Worm (Caenorhabditis elegans) whole organism, early embryonic: ENCODE data around the gene F43C9.1.

Source experiments
- F13C5.2 ChIP-seq: sonication (generic microtip); optimal IDR thresholded peaks from 2 replicates; lab custom pipeline; 2017; ENCODE audit warnings: mild to moderate bottlenecking, missing genetic modification characterization, inconsistent platforms, missing compliant biosample characterization
- ama-1 ChIP-seq: fragments of 150-350 bp; optimal IDR thresholded peaks from 2 replicates; lab custom pipeline; 2014
- ceh-13 ChIP-seq: fragments of 200-800 bp; sonication (Bioruptor generic); optimal IDR thresholded peaks from 2 replicates; lab custom pipeline; 2018; ENCODE audit warnings: mild to moderate bottlenecking, missing genetic modification characterization, missing compliant biosample characterization
- ceh-36 ChIP-seq: sonication (generic microtip); optimal IDR thresholded peaks from 2 replicates; lab custom pipeline; 2016; ENCODE audit warnings: missing genetic modification characterization, inconsistent platforms, missing compliant biosample characterization
- flt-1 ChIP-seq: fragments of 200-800 bp; sonication (Bioruptor generic); IDR thresholded peaks from 2 replicates; pipeline ENCODE4 v1.3.6; 2022; ENCODE audit warnings: missing genetic modification characterization, missing compliant biosample characterization
- hmg-4 ChIP-seq: fragments of 200-800 bp; sonication (Bioruptor generic); optimal IDR thresholded peaks from 2 replicates; lab custom pipeline; 2018; ENCODE audit warnings: mild to moderate bottlenecking, missing genetic modification characterization, missing compliant biosample characterization
- hnd-1 ChIP-seq: sonication (generic microtip); optimal IDR thresholded peaks from 2 replicates; lab custom pipeline; 2016; ENCODE audit warnings: missing genetic modification characterization, missing compliant biosample characterization
- pes-1 ChIP-seq: fragments of 200-800 bp; sonication (Bioruptor generic); IDR thresholded peaks from 2 replicates; pipeline ENCODE4 v1.3.6; 2022; ENCODE audit warnings: missing genetic modification reagents, missing genetic modification characterization, missing compliant biosample characterization
- sea-1 ChIP-seq: fragments of 200-800 bp; sonication (Bioruptor generic); conservative IDR thresholded peaks from 2 replicates; pipeline ENCODE4 v1.3.6; 2022; ENCODE audit warnings: missing genetic modification characterization, missing compliant biosample characterization
- tbx-11 ChIP-seq: fragments of 200-800 bp; sonication (Bioruptor generic); IDR thresholded peaks from 2 replicates; pipeline ENCODE4 v1.3.6; 2022; ENCODE audit warnings: missing genetic modification characterization, missing compliant biosample characterization
- tbx-37 ChIP-seq: fragments of 200-800 bp; sonication (Bioruptor generic); conservative IDR thresholded peaks from 2 replicates; pipeline ENCODE4 v1.3.6; 2022; ENCODE audit warnings: missing genetic modification reagents, missing genetic modification characterization, missing compliant biosample characterization
- tra-4 ChIP-seq: sonication (generic microtip); optimal IDR thresholded peaks from 2 replicates; lab custom pipeline; 2017; ENCODE audit warnings: missing genetic modification characterization, missing compliant biosample characterization

ce11 chrX:4821602-4822001, 28.5 kb downstream of the F43C9.1 start:
- TF ChIP-seq ama-1 (lab: Kevin White, UChicago): no peak
- TF ChIP-seq ceh-13 (GFP tag; lab: Kevin White, UChicago): no peak
- no peak for TF ChIP-seq flt-1
- no peak for TF ChIP-seq tbx-37 (GFP tag; lab: Robert Waterston, UW)
- no peak for TF ChIP-seq ceh-36 (tag; lab: Kevin White, UChicago)
- TF ChIP-seq hmg-4: no peak
- no peak for TF ChIP-seq pes-1 (GFP tag; lab: Robert Waterston, UW)
- no peak for TF ChIP-seq F13C5.2
- TF ChIP-seq hnd-1: no peak
- no peak for TF ChIP-seq tbx-11 (GFP tag; lab: Robert Waterston, UW)
- TF ChIP-seq sea-1 (GFP tag; lab: Robert Waterston, UW): no peak
- no peak for TF ChIP-seq tra-4 (tag; lab: Kevin White, UChicago)
